Fruit fly (Drosophila melanogaster) whole organism: ENCODE results near the gene RtcB.

Source experiments
- CG8478 ChIP-seq: fragments of >200 bp; optimal IDR thresholded peaks from 2 replicates; lab custom pipeline; 2018; ENCODE audit warnings: inconsistent platforms
- Dll ChIP-seq: fragments of >200 bp; optimal IDR thresholded peaks from 2 replicates; lab custom pipeline; 2017
- EcR ChIP-seq, 2 experiments: fragments of >200 bp; optimal IDR thresholded peaks; 2 replicates each; lab custom pipeline; 2017; ENCODE audit warnings: missing biosample characterization in 2 of 2, missing genetic modification characterization in 2 of 2, missing genetic modification reagents in 2 of 2
- pan ChIP-seq: fragments of >200 bp; optimal IDR thresholded peaks from 2 replicates; lab custom pipeline; 2017
- psq ChIP-seq: fragments of >200 bp; optimal IDR thresholded peaks from 2 replicates; lab custom pipeline; 2017
- usp ChIP-seq: fragments of >200 bp; optimal IDR thresholded peaks from 2 replicates; lab custom pipeline; 2017; ENCODE audit warnings: missing biosample characterization, missing genetic modification characterization, mixed read lengths

RtcB gene

dm6 chr2L:19430343-19430742 lies at the start of gene RtcB:
RtcB (plus strand) TSS chr2L:19430643.
- no peak for TF ChIP-seq CG8478 (lab: Kevin White, UChicago)
- TF ChIP-seq pan (lab: Kevin White, UChicago) = no peak

- TF ChIP-seq EcR (GFP tag; optimal IDR thresholded peaks at IDR 0.05; lab: Kevin White, UChicago) (no peak), pan (lab: Kevin White, UChicago) (no peak), psq (lab: Kevin White, UChicago) (no peak), usp (no peak), Dll (lab: Kevin White, UChicago) (no peak), CG8478 (lab: Kevin White, UChicago) (no peak)
These were observed 48.1 kb upstream of the RtcB start for dm6 chr2L:19382353-19382752.

dm6 chr2L:19386106-19386715 lies 44.2 kb upstream of the RtcB start, which contains the start of gene fon:
fon (minus strand) TSS chr2L:19386205.
- TF ChIP-seq EcR (GFP tag; optimal IDR thresholded peaks at IDR 0.05; lab: Kevin White, UChicago) = no peak
- no peak for TF ChIP-seq psq (lab: Kevin White, UChicago)
- TF ChIP-seq pan (lab: Kevin White, UChicago) = no peak
- TF ChIP-seq usp = no peak
- no peak for TF ChIP-seq CG8478 (lab: Kevin White, UChicago)
- no peak for TF ChIP-seq Dll (lab: Kevin White, UChicago)

dm6 chr2L:19388966-19389365 lies 41.5 kb upstream of the RtcB start:
- TF ChIP-seq usp (no peak), Dll (lab: Kevin White, UChicago) (no peak), EcR (GFP tag; optimal IDR thresholded peaks at IDR 0.05; lab: Kevin White, UChicago) (no peak), psq (lab: Kevin White, UChicago) (no peak), CG8478 (lab: Kevin White, UChicago) (no peak), pan (lab: Kevin White, UChicago) (no peak)

- TF ChIP-seq pan (lab: Kevin White, UChicago) = no peak
- no peak for TF ChIP-seq EcR (GFP tag; optimal IDR thresholded peaks at IDR 0.05; lab: Kevin White, UChicago)
- no peak for TF ChIP-seq psq (lab: Kevin White, UChicago)
- TF ChIP-seq usp = no peak
- no peak for TF ChIP-seq Dll (lab: Kevin White, UChicago)
- TF ChIP-seq CG8478 (lab: Kevin White, UChicago) = no peak
These were observed 40.7 kb upstream of the RtcB start, which contains the start of gene CG17549 for dm6 chr2L:19389749-19390148. CG17549 (minus strand) TSS chr2L:19390075.

dm6 chr2L:19393703-19394210 lies 36.7 kb upstream of the RtcB start, which contains the start of gene CG31798:
CG31798 (plus strand) TSS chr2L:19394160.
- TF ChIP-seq pan (lab: Kevin White, UChicago) (no peak), usp (no peak), Dll (lab: Kevin White, UChicago) (no peak), psq (lab: Kevin White, UChicago) (no peak), EcR (GFP tag; optimal IDR thresholded peaks at IDR 0.05; lab: Kevin White, UChicago) (no peak), CG8478 (lab: Kevin White, UChicago) (no peak)

dm6 chr2L:19397617-19398316 lies 32.7 kb upstream of the RtcB start:
- TF ChIP-seq psq (lab: Kevin White, UChicago) = no peak
- no peak for TF ChIP-seq pan (lab: Kevin White, UChicago)
- TF ChIP-seq usp = no peak
- TF ChIP-seq EcR (GFP tag; optimal IDR thresholded peaks at IDR 0.05; lab: Kevin White, UChicago) = no peak
- TF ChIP-seq Dll (lab: Kevin White, UChicago) = peak; percentile 54

dm6 chr2L:19398317-19399234 lies 31.9 kb upstream of the RtcB start, which contains the start of gene CG17544:
CG17544 (minus strand) TSS chr2L:19398493.
- TF ChIP-seq Dll (lab: Kevin White, UChicago) (no peak), psq (lab: Kevin White, UChicago) (no peak), pan (lab: Kevin White, UChicago) (no peak), EcR (GFP tag; optimal IDR thresholded peaks at IDR 0.05; lab: Kevin White, UChicago) (no peak), CG8478 (lab: Kevin White, UChicago) (no peak), usp (no peak)

dm6 chr2L:19401914-19402313 lies 28.5 kb upstream of the RtcB start:
- TF ChIP-seq CG8478 (lab: Kevin White, UChicago) (no peak), usp (no peak), psq (lab: Kevin White, UChicago) (no peak), pan (lab: Kevin White, UChicago) (no peak), EcR (GFP tag; optimal IDR thresholded peaks at IDR 0.05; lab: Kevin White, UChicago) (no peak), Dll (lab: Kevin White, UChicago) (no peak)

dm6 chr2L:19402667-19403066 lies 27.8 kb upstream of the RtcB start:
- TF ChIP-seq Dll (lab: Kevin White, UChicago) = no peak
- TF ChIP-seq EcR (GFP tag; optimal IDR thresholded peaks at IDR 0.05; lab: Kevin White, UChicago) = no peak
- no peak for TF ChIP-seq usp
- TF ChIP-seq psq (lab: Kevin White, UChicago) = no peak
- TF ChIP-seq pan (lab: Kevin White, UChicago) = no peak
- TF ChIP-seq CG8478 (lab: Kevin White, UChicago) = no peak

dm6 chr2L:19403398-19403797 lies 27.0 kb upstream of the RtcB start:
- no peak for TF ChIP-seq psq (lab: Kevin White, UChicago)
- no peak for TF ChIP-seq pan (lab: Kevin White, UChicago)
- no peak for TF ChIP-seq EcR (GFP tag; optimal IDR thresholded peaks at IDR 0.05; lab: Kevin White, UChicago)
- no peak for TF ChIP-seq CG8478 (lab: Kevin White, UChicago)
- no peak for TF ChIP-seq Dll (lab: Kevin White, UChicago)
- no peak for TF ChIP-seq usp
